Worm (Caenorhabditis elegans) whole organism, L4/young adult: Measurements from ENCODE around the gene C17C3.1.

Experiments
- W03F9.2 ChIP-seq: fragments of 150-350 bp; optimal IDR thresholded peaks from 2 replicates; lab custom pipeline; 2014; ENCODE audit warnings: missing biosample characterization, missing genetic modification characterization
- dao-5 ChIP-seq: sonication (generic microtip); optimal IDR thresholded peaks from 2 replicates; lab custom pipeline; 2016; ENCODE audit warnings: missing genotype, missing genetic modification characterization, moderate library complexity, missing compliant biosample characterization
- him-1 ChIP-seq: sonication (generic microtip); optimal IDR thresholded peaks from 2 replicates; lab custom pipeline; 2016; ENCODE audit warnings: missing genotype, missing genetic modification reagents, missing genetic modification characterization, missing compliant biosample characterization

DNA sequence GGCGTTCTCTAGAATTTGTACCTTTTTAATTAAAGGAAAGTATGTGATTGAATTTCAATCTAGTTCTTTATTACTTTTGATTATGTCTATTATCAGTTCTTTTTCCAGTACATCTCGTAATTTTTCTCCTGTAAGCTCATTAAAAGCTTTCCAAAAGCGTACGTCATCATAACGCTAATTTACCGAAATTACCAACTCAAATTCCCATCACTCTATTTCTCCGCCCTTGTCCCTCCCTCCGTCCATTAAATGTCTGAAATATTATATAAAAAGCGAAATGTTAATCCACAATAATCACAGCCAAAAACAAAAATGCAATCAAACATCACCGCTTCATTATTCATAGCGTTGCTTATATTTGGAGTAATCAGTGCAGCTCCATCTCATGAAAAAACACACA, 16.1 kb upstream of the C17C3.1 start, which contains the start of gene ins-12:
- TF ChIP-seq W03F9.2 (tag; lab: Kevin White, UChicago) (no peak), him-1 (no peak), dao-5 (no peak)
